Fruit fly (Drosophila melanogaster) whole organism, embryonic: ENCODE results near the gene meigo.
A peak's percentile ranks its signal among the peaks of the same experiment; 100 is the strongest.

Experiments
- Atf3 ChIP-seq: fragments of 200-800 bp; sonication (Bioruptor generic); optimal IDR thresholded peaks from 3 replicates; lab custom pipeline; 2016; ENCODE audit warnings: missing biosample characterization, missing genetic modification characterization
- Bteb2 ChIP-seq: fragments of 200-800 bp; sonication (Bioruptor generic); optimal IDR thresholded peaks from 2 replicates; lab custom pipeline; 2016; ENCODE audit warnings: missing biosample characterization, missing genetic modification characterization
- CG12391 ChIP-seq: fragments of 200-800 bp; sonication (Bioruptor generic); optimal IDR thresholded peaks from 3 replicates; lab custom pipeline; 2018; ENCODE audit warnings: missing biosample characterization, mild to moderate bottlenecking, missing genetic modification characterization, moderate library complexity
- CG13296 ChIP-seq: fragments of 200-800 bp; sonication (Bioruptor generic); optimal IDR thresholded peaks from 3 replicates; lab custom pipeline; 2018; ENCODE audit warnings: missing biosample characterization, mild to moderate bottlenecking, missing genetic modification characterization
- CG14710 ChIP-seq: fragments of 200-800 bp; sonication (Bioruptor generic); optimal IDR thresholded peaks from 3 replicates; lab custom pipeline; 2019; ENCODE audit warnings: missing biosample characterization, mild to moderate bottlenecking, missing genetic modification characterization, moderate library complexity
- CG15269 ChIP-seq: fragments of 200-800 bp; sonication (Bioruptor generic); optimal IDR thresholded peaks from 2 replicates; lab custom pipeline; 2018; ENCODE audit warnings: missing biosample characterization, mild to moderate bottlenecking, missing genetic modification characterization, moderate library complexity
- CG15479 ChIP-seq: fragments of 200-800 bp; sonication (Bioruptor generic); optimal IDR thresholded peaks from 3 replicates; lab custom pipeline; 2019; ENCODE audit warnings: missing biosample characterization, mild to moderate bottlenecking, missing genetic modification characterization, moderate library complexity
- CG17568 ChIP-seq: fragments of 200-800 bp; sonication (Bioruptor generic); optimal IDR thresholded peaks from 2 replicates; lab custom pipeline; 2018; ENCODE audit warnings: missing biosample characterization, mild to moderate bottlenecking, missing genetic modification characterization, moderate library complexity
- CG18599 ChIP-seq: fragments of 200-800 bp; sonication (Bioruptor generic); optimal IDR thresholded peaks from 3 replicates; lab custom pipeline; 2017; ENCODE audit warnings: missing biosample characterization, missing genetic modification characterization, mild to moderate bottlenecking, moderate library complexity, missing genetic modification reagents
- CG30020 ChIP-seq: fragments of 200-800 bp; optimal IDR thresholded peaks from 2 replicates; lab custom pipeline; 2019; ENCODE audit warnings: missing biosample characterization, mild to moderate bottlenecking, missing genetic modification characterization, moderate library complexity
- CG30431 ChIP-seq: fragments of 200-800 bp; sonication (Bioruptor generic); optimal IDR thresholded peaks from 2 replicates; lab custom pipeline; 2017; ENCODE audit warnings: missing biosample characterization, missing genetic modification characterization
- CG31365 ChIP-seq: fragments of 200-800 bp; sonication (Bioruptor generic); optimal IDR thresholded peaks from 2 replicates; lab custom pipeline; 2018; ENCODE audit warnings: missing biosample characterization, mild to moderate bottlenecking, missing genetic modification characterization
- CG4820 ChIP-seq: fragments of 200-800 bp; sonication (Bioruptor generic); optimal IDR thresholded peaks from 3 replicates; lab custom pipeline; 2016; ENCODE audit warnings: missing biosample characterization, missing genetic modification characterization
- CG6813 ChIP-seq: fragments of 200-800 bp; sonication (Bioruptor generic); optimal IDR thresholded peaks from 2 replicates; lab custom pipeline; 2017; ENCODE audit warnings: missing biosample characterization, missing genetic modification characterization, mild to moderate bottlenecking, moderate library complexity, missing genetic modification reagents
- CHES-1-like ChIP-seq: fragments of 200-800 bp; sonication (Bioruptor generic); optimal IDR thresholded peaks from 2 replicates; lab custom pipeline; 2016; ENCODE audit warnings: missing biosample characterization, missing genetic modification characterization
- Chrac-16 ChIP-seq: fragments of 200-800 bp; sonication (Bioruptor generic); optimal IDR thresholded peaks from 3 replicates; lab custom pipeline; 2016; ENCODE audit warnings: missing biosample characterization, missing genetic modification characterization
- CkIIα-i1 ChIP-seq: fragments of 200-800 bp; sonication (Bioruptor generic); IDR thresholded peaks from 2 replicates; pipeline ENCODE4 v1.3.6; 2022; ENCODE audit warnings: missing biosample characterization, missing genetic modification characterization
- Dfd ChIP-seq, 2 experiments: fragments of >200 bp; optimal IDR thresholded peaks; 2 replicates each; lab custom pipeline; 2017; ENCODE audit warnings: missing biosample characterization in 2 of 2, missing genetic modification characterization in 2 of 2
- Ets97D ChIP-seq: fragments of 200-800 bp; sonication (Bioruptor generic); optimal IDR thresholded peaks from 3 replicates; lab custom pipeline; 2016; ENCODE audit warnings: missing biosample characterization, missing genetic modification characterization
- Fer2 ChIP-seq: fragments of 200-800 bp; sonication (Bioruptor generic); optimal IDR thresholded peaks from 2 replicates; lab custom pipeline; 2018; ENCODE audit warnings: missing biosample characterization, mild to moderate bottlenecking, missing genetic modification characterization, moderate library complexity
- Gug ChIP-seq: fragments of 200-800 bp; sonication (Bioruptor generic); IDR thresholded peaks from 4 replicates; pipeline ENCODE4 v1.3.6; 2022; ENCODE audit warnings: missing biosample characterization, missing genetic modification characterization
- HLH4C ChIP-seq: fragments of 200-800 bp; sonication (Bioruptor generic); IDR thresholded peaks from 3 replicates; pipeline ENCODE4 v1.3.6; 2022; ENCODE audit warnings: missing biosample characterization, missing genetic modification characterization; ENCODE audit not compliant: partially characterized antibody
- Hmr ChIP-seq: fragments of 200-800 bp; sonication (Bioruptor generic); optimal IDR thresholded peaks from 3 replicates; lab custom pipeline; 2017; ENCODE audit warnings: mild to moderate bottlenecking, missing biosample characterization, missing genetic modification reagents, missing genetic modification characterization
- Jarid2 ChIP-seq: fragments of 200-800 bp; sonication (Bioruptor generic); optimal IDR thresholded peaks from 3 replicates; lab custom pipeline; 2017; ENCODE audit warnings: mild to moderate bottlenecking, missing biosample characterization, missing genetic modification reagents, missing genetic modification characterization
- Lhr ChIP-seq: fragments of 200-800 bp; sonication (Bioruptor generic); optimal IDR thresholded peaks from 3 replicates; lab custom pipeline; 2017; ENCODE audit warnings: mild to moderate bottlenecking, missing biosample characterization, missing genetic modification reagents, missing genetic modification characterization
- Med ChIP-seq: fragments of 200-800 bp; sonication (Bioruptor generic); peaks from one replicate; lab custom pipeline; 2016; ENCODE audit warnings: missing biosample characterization, missing genetic modification characterization, mild to moderate bottlenecking, inconsistent platforms, moderate library complexity
- NC2β ChIP-seq: fragments of 200-800 bp; sonication (Bioruptor generic); optimal IDR thresholded peaks from 2 replicates; lab custom pipeline; 2016; ENCODE audit warnings: missing biosample characterization, missing genetic modification characterization
- Xrp1 ChIP-seq: fragments of 200-800 bp; sonication (Bioruptor generic); IDR thresholded peaks from 2 replicates; pipeline ENCODE4 v1.3.6; 2022; ENCODE audit warnings: missing biosample characterization, missing genetic modification characterization
- bcd ChIP-seq: fragments of 200-800 bp; sonication (Bioruptor generic); optimal IDR thresholded peaks from 2 replicates; lab custom pipeline; 2017; ENCODE audit warnings: missing biosample characterization, mild to moderate bottlenecking, missing genetic modification characterization
- bowl ChIP-seq: fragments of 200-800 bp; sonication (Bioruptor generic); IDR thresholded peaks from 2 replicates; pipeline ENCODE4 v1.3.6; 2022; ENCODE audit warnings: missing biosample characterization, missing genetic modification characterization
- cas ChIP-seq: fragments of 200-800 bp; sonication (Bioruptor generic); IDR thresholded peaks from 2 replicates; pipeline ENCODE4 v1.3.6; 2022; ENCODE audit warnings: missing biosample characterization, missing genetic modification characterization
- chn ChIP-seq: fragments of 200-800 bp; sonication (Bioruptor generic); optimal IDR thresholded peaks from 2 replicates; lab custom pipeline; 2016; ENCODE audit warnings: missing biosample characterization, missing genetic modification characterization
- dmrt11E ChIP-seq: fragments of 200-800 bp; sonication (Bioruptor generic); optimal IDR thresholded peaks from 3 replicates; lab custom pipeline; 2018; ENCODE audit warnings: missing biosample characterization, mild to moderate bottlenecking, missing genetic modification characterization, moderate library complexity
- exex ChIP-seq: fragments of 200-800 bp; sonication (Bioruptor generic); optimal IDR thresholded peaks from 4 replicates; lab custom pipeline; 2018; ENCODE audit warnings: missing biosample characterization, mild to moderate bottlenecking, missing genetic modification characterization, moderate library complexity
- fd64A ChIP-seq: fragments of 200-800 bp; sonication (Bioruptor generic); optimal IDR thresholded peaks from 3 replicates; lab custom pipeline; 2018; ENCODE audit warnings: missing biosample characterization, mild to moderate bottlenecking, missing genetic modification characterization
- ftz-f1 ChIP-seq: fragments of 200-800 bp; sonication (Bioruptor generic); optimal IDR thresholded peaks from 2 replicates; lab custom pipeline; 2016; ENCODE audit warnings: missing biosample characterization, missing genetic modification characterization
- gem ChIP-seq: fragments of 200-800 bp; sonication (Bioruptor generic); optimal IDR thresholded peaks from 2 replicates; lab custom pipeline; 2019; ENCODE audit warnings: missing biosample characterization, mild to moderate bottlenecking, missing genetic modification characterization, moderate library complexity
- gsb ChIP-seq: fragments of 200-800 bp; sonication (Bioruptor generic); IDR thresholded peaks from 2 replicates; pipeline ENCODE4 v1.3.6; 2022; ENCODE audit warnings: missing biosample characterization, missing genetic modification characterization
- hbn ChIP-seq: fragments of 200-800 bp; sonication (Bioruptor generic); IDR thresholded peaks from 2 replicates; pipeline ENCODE4 v1.3.6; 2022; ENCODE audit warnings: missing biosample characterization, missing genetic modification characterization; ENCODE audit not compliant: partially characterized antibody
- ind ChIP-seq: fragments of 200-800 bp; sonication (Bioruptor generic); optimal IDR thresholded peaks from 3 replicates; lab custom pipeline; 2016; ENCODE audit warnings: missing biosample characterization, missing genetic modification characterization
- knrl ChIP-seq: fragments of 200-800 bp; sonication (Bioruptor generic); IDR thresholded peaks from 3 replicates; pipeline ENCODE4 v1.3.6; 2022; ENCODE audit warnings: missing biosample characterization, missing genetic modification characterization; ENCODE audit not compliant: partially characterized antibody
- maf-S ChIP-seq: fragments of 200-800 bp; sonication (Bioruptor generic); optimal IDR thresholded peaks from 2 replicates; lab custom pipeline; 2016; ENCODE audit warnings: missing biosample characterization, missing genetic modification characterization
- nau ChIP-seq: fragments of 200-800 bp; sonication (Bioruptor generic); optimal IDR thresholded peaks from 3 replicates; lab custom pipeline; 2017; ENCODE audit warnings: missing biosample characterization, mild to moderate bottlenecking, missing genetic modification characterization, missing genetic modification reagents
- org-1 ChIP-seq: fragments of 200-800 bp; sonication (Bioruptor generic); optimal IDR thresholded peaks from 2 replicates; lab custom pipeline; 2017; ENCODE audit warnings: missing biosample characterization, missing genetic modification characterization
- p53 ChIP-seq: fragments of 200-800 bp; sonication (Bioruptor generic); optimal IDR thresholded peaks from 2 replicates; lab custom pipeline; 2016; ENCODE audit warnings: missing biosample characterization, missing genetic modification characterization
- scrt ChIP-seq: fragments of 200-800 bp; sonication (Bioruptor generic); optimal IDR thresholded peaks from 2 replicates; lab custom pipeline; 2018; ENCODE audit warnings: missing biosample characterization, mild to moderate bottlenecking, missing genetic modification characterization, moderate library complexity
- twi ChIP-seq: fragments of 200-800 bp; optimal IDR thresholded peaks from 2 replicates; lab custom pipeline; 2019; ENCODE audit warnings: missing biosample characterization, mild to moderate bottlenecking, missing genetic modification characterization, moderate library complexity
- tx ChIP-seq: fragments of 200-800 bp; sonication (Bioruptor generic); optimal IDR thresholded peaks from 2 replicates; lab custom pipeline; 2016; ENCODE audit warnings: missing biosample characterization, missing genetic modification characterization
- vnd ChIP-seq: fragments of 200-800 bp; sonication (Bioruptor generic); IDR thresholded peaks from 3 replicates; pipeline ENCODE4 v1.3.6; 2022; ENCODE audit warnings: missing biosample characterization, missing genetic modification characterization; ENCODE audit not compliant: partially characterized antibody
- vvl ChIP-seq: fragments of 200-800 bp; sonication (Bioruptor generic); IDR thresholded peaks from 2 replicates; pipeline ENCODE4 v1.3.6; 2022; ENCODE audit warnings: missing biosample characterization, missing genetic modification characterization
- z ChIP-seq: fragments of 200-800 bp; sonication (Bioruptor generic); IDR thresholded peaks from 3 replicates; pipeline ENCODE4 v1.3.6; 2022; ENCODE audit warnings: missing biosample characterization, missing genetic modification characterization

Gene meigo

DNA sequence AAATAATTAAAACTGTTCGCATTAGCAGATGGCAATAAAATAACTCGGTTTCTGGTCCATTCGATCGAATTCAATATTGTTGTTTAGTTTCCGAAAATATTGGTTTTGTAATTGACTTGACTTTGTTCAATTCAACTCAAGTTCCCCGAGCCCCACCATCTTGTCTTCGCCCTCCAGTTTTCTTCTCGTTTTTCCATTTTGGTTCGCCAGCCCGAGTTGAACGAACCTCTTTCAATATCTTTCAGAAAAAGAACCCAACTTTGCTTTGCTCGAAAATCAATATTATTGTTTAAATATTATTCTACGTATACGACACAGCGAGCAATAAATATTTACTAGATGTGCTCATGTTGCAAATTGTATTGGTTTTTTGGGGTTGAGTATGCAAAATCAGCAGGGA lies 20.6 kb downstream of the meigo start (continued):
- TF ChIP-seq bowl (GFP tag; lab: Robert Waterston, UW) (no peak), p53 (GFP tag; lab: Kevin White, UChicago) (no peak), HLH4C (GFP tag; lab: Robert Waterston, UW) (no peak), CG17568 (GFP tag; lab: Kevin White, UChicago) (peak; percentile 2), Ets97D (GFP tag; lab: Kevin White, UChicago) (no peak), knrl (GFP tag; lab: Robert Waterston, UW) (no peak), z (no peak), Hmr (GFP tag; lab: Kevin White, UChicago) (peak; percentile 40), CG30020 (no peak), Chrac-16 (GFP tag; lab: Kevin White, UChicago) (no peak), gem (tag; lab: Kevin White, UChicago) (peak; percentile 21), bcd (peak; percentile 8), CG15269 (no peak), CkIIα-i1 (GFP tag; lab: Robert Waterston, UW) (no peak), CG4820 (GFP tag; lab: Kevin White, UChicago) (peak; percentile 1), twi (tag; lab: Kevin White, UChicago) (no peak), vvl (GFP tag; lab: Robert Waterston, UW) (no peak), ind (GFP tag; lab: Kevin White, UChicago) (no peak), CG31365 (tag; lab: Kevin White, UChicago) (no peak), Dfd (GFP tag; optimal IDR thresholded peaks at IDR 0.05; lab: Kevin White, UChicago) (no peak), Med (GFP tag; lab: Kevin White, UChicago) (peak; percentile 62), org-1 (GFP tag; lab: Kevin White, UChicago) (no peak), Lhr (GFP tag; lab: Kevin White, UChicago) (no peak), CHES-1-like (GFP tag; lab: Kevin White, UChicago) (no peak), chn (GFP tag; lab: Kevin White, UChicago) (no peak), maf-S (no peak), exex (no peak), vnd (no peak), cas (GFP tag; lab: Robert Waterston, UW) (no peak), Fer2 (tag; lab: Kevin White, UChicago) (peak; percentile 13), nau (peak; percentile 49), gsb (GFP tag; lab: Robert Waterston, UW) (no peak), CG14710 (tag; lab: Kevin White, UChicago) (peak; percentile 11), CG13296 (GFP tag; lab: Kevin White, UChicago) (peak; percentile 28), ftz-f1 (no peak), tx (GFP tag; lab: Kevin White, UChicago) (no peak), fd64A (peak; percentile 35), CG15479 (no peak), CG30431 (GFP tag; lab: Kevin White, UChicago) (no peak), hbn (GFP tag; lab: Robert Waterston, UW) (no peak), NC2β (GFP tag; lab: Kevin White, UChicago) (no peak), Atf3 (GFP tag; lab: Kevin White, UChicago) (no peak), CG18599 (GFP tag; lab: Kevin White, UChicago) (peak; percentile 47), CG6813 (peak; percentile 21), CG12391 (tag; lab: Kevin White, UChicago) (no peak), scrt (GFP tag; lab: Kevin White, UChicago) (peak; percentile 1), Bteb2 (GFP tag; lab: Kevin White, UChicago) (no peak), dmrt11E (tag; lab: Kevin White, UChicago) (no peak), Jarid2 (GFP tag; lab: Kevin White, UChicago) (no peak), Xrp1 (GFP tag; lab: Robert Waterston, UW) (0 out of 2 replicates have a peak, but pooled peaks have one; percentile 22), Gug (no peak)
